Worm (Caenorhabditis elegans) whole organism, L1 larva: ENCODE results near the gene C02B10.4.

Experiments used
- C34B4.2 ChIP-seq: sonication (generic microtip); optimal IDR thresholded peaks from 2 replicates; lab custom pipeline; 2017; ENCODE audit warnings: mild to moderate bottlenecking, missing genetic modification characterization, missing compliant biosample characterization
- aha-1 ChIP-seq: fragments of 150-350 bp; optimal IDR thresholded peaks from 2 replicates; lab custom pipeline; 2014; ENCODE audit warnings: missing biosample characterization, missing genetic modification characterization
- ces-1 ChIP-seq: fragments of 150-350 bp; optimal IDR thresholded peaks from 2 replicates; lab custom pipeline; 2014; ENCODE audit warnings: missing biosample characterization, missing genetic modification reagents, missing genetic modification characterization
- efl-1 ChIP-seq, 4 experiments: fragments of 150-350 bp; optimal IDR thresholded peaks in 3 of 4; peaks in 1 of 4; 1 replicate in 1 of 4; 2 replicates in 3 of 4; lab custom pipeline; 2014; ENCODE audit warnings: missing biosample characterization in 2 of 4, missing genetic modification characterization in 2 of 4, missing genetic modification reagents in 2 of 4
- egl-13 ChIP-seq: sonication (generic microtip); optimal IDR thresholded peaks from 2 replicates; lab custom pipeline; 2016; ENCODE audit warnings: missing genotype, missing genetic modification reagents, missing genetic modification characterization, missing compliant biosample characterization
- elt-2 ChIP-seq: sonication (generic microtip); optimal IDR thresholded peaks from 2 replicates; lab custom pipeline; 2016; ENCODE audit warnings: missing genetic modification characterization, mild to moderate bottlenecking, inconsistent platforms, missing compliant biosample characterization, missing genetic modification reagents
- elt-3 ChIP-seq, 6 experiments: fragments of 150-350 bp in 1 of 6; sonication (generic microtip); optimal IDR thresholded peaks; 2 replicates each; lab custom pipeline; 2017 to 2018; ENCODE audit warnings: missing biosample characterization in 6 of 6, missing genetic modification characterization in 6 of 6, inconsistent platforms in 1 of 6
- ets-5 ChIP-seq: fragments of 200-800 bp; sonication (Bioruptor generic); IDR thresholded peaks from 2 replicates; pipeline ENCODE4 v1.3.6; 2022; ENCODE audit warnings: missing genetic modification characterization, missing compliant biosample characterization
- fkh-10 ChIP-seq: sonication (generic microtip); optimal IDR thresholded peaks from 2 replicates; lab custom pipeline; 2017; ENCODE audit warnings: missing biosample characterization, missing genetic modification reagents, missing genetic modification characterization
- fkh-8 ChIP-seq: sonication (generic microtip); optimal IDR thresholded peaks from 2 replicates; lab custom pipeline; 2016; ENCODE audit warnings: mild to moderate bottlenecking, missing genetic modification characterization, missing compliant biosample characterization
- hlh-17 ChIP-seq: fragments of 200-800 bp; sonication (Bioruptor generic); optimal IDR thresholded peaks from 2 replicates; lab custom pipeline; 2018; ENCODE audit warnings: missing genetic modification characterization, mild to moderate bottlenecking, missing compliant biosample characterization, moderate library complexity, borderline replicate concordance
- isw-1 ChIP-seq: fragments of 200-800 bp; sonication (Bioruptor generic); IDR thresholded peaks from 2 replicates; pipeline ENCODE4 v1.3.6; 2022; ENCODE audit warnings: missing genetic modification characterization, missing compliant biosample characterization
- lin-13 ChIP-seq: fragments of 150-350 bp; optimal IDR thresholded peaks from 2 replicates; lab custom pipeline; 2014; ENCODE audit warnings: missing biosample characterization, missing genetic modification reagents, missing genetic modification characterization
- lin-14 ChIP-seq: fragments of 200-800 bp; sonication (Bioruptor generic); optimal IDR thresholded peaks from 2 replicates; lab custom pipeline; 2018; ENCODE audit warnings: mild to moderate bottlenecking, missing genetic modification characterization, moderate library complexity, missing compliant biosample characterization
- lin-35 ChIP-seq, 2 experiments: fragments of 150-350 bp; optimal IDR thresholded peaks; 2 replicates each; lab custom pipeline; 2014; ENCODE audit warnings: missing biosample characterization in 2 of 2, missing genetic modification characterization in 2 of 2, missing genetic modification reagents in 2 of 2
- lin-39 ChIP-seq: fragments of 150-350 bp; optimal IDR thresholded peaks from 2 replicates; lab custom pipeline; 2014; ENCODE audit warnings: missing biosample characterization, missing genetic modification reagents, missing genetic modification characterization
- lsy-2 ChIP-seq, 2 experiments: fragments of 150-350 bp; optimal IDR thresholded peaks; 2 replicates each; lab custom pipeline; 2014; ENCODE audit warnings: missing biosample characterization in 2 of 2, missing genetic modification characterization in 2 of 2
- mab-9 ChIP-seq: fragments of 200-800 bp; sonication (Bioruptor generic); IDR thresholded peaks from 2 replicates; pipeline ENCODE4 v1.3.6; 2022; ENCODE audit warnings: missing genetic modification reagents, missing genetic modification characterization, missing compliant biosample characterization
- nhr-11 ChIP-seq: fragments of 150-350 bp; optimal IDR thresholded peaks from 2 replicates; lab custom pipeline; 2014; ENCODE audit warnings: missing biosample characterization, missing genetic modification characterization
- nhr-12 ChIP-seq: sonication (generic microtip); optimal IDR thresholded peaks from 2 replicates; lab custom pipeline; 2017; ENCODE audit warnings: missing biosample characterization, missing genetic modification characterization
- nhr-19 ChIP-seq: fragments of 200-800 bp; sonication (Bioruptor generic); conservative IDR thresholded peaks from 2 replicates; pipeline ENCODE4 v1.3.6; 2022; ENCODE audit warnings: missing genetic modification characterization, missing compliant biosample characterization
- nhr-20 ChIP-seq: sonication (generic microtip); optimal IDR thresholded peaks from 2 replicates; lab custom pipeline; 2016; ENCODE audit warnings: mild to moderate bottlenecking, missing genetic modification characterization, missing compliant biosample characterization
- nhr-28 ChIP-seq: fragments of 150-350 bp; optimal IDR thresholded peaks from 2 replicates; lab custom pipeline; 2014; ENCODE audit warnings: missing biosample characterization, missing genetic modification characterization
- nhr-47 ChIP-seq: sonication (generic microtip); optimal IDR thresholded peaks from 2 replicates; lab custom pipeline; 2016; ENCODE audit warnings: mild to moderate bottlenecking, missing genetic modification characterization, moderate library complexity, missing compliant biosample characterization
- nhr-85 ChIP-seq: sonication (generic microtip); peaks from one replicate; lab custom pipeline; 2016; ENCODE audit warnings: missing genetic modification characterization, inconsistent platforms, missing compliant biosample characterization
- nhr-90 ChIP-seq: sonication (generic microtip); optimal IDR thresholded peaks from 2 replicates; lab custom pipeline; 2016; ENCODE audit warnings: mild to moderate bottlenecking, missing genetic modification characterization, missing compliant biosample characterization; ENCODE audit not compliant: poor library complexity
- rnt-1 ChIP-seq: sonication (generic microtip); optimal IDR thresholded peaks from 2 replicates; lab custom pipeline; 2016; ENCODE audit warnings: mild to moderate bottlenecking, missing genetic modification characterization, moderate library complexity, missing compliant biosample characterization
- snu-23 ChIP-seq: sonication (generic microtip); optimal IDR thresholded peaks from 2 replicates; lab custom pipeline; 2016; ENCODE audit warnings: missing genetic modification characterization, missing compliant biosample characterization
- sox-4 ChIP-seq: sonication (generic microtip); optimal IDR thresholded peaks from 2 replicates; lab custom pipeline; 2016; ENCODE audit warnings: missing genetic modification characterization, missing compliant biosample characterization
- sptf-1 ChIP-seq: fragments of 150-350 bp; optimal IDR thresholded peaks from 2 replicates; lab custom pipeline; 2014; ENCODE audit warnings: missing biosample characterization, missing genetic modification characterization
- vab-15 ChIP-seq: sonication (generic microtip); optimal IDR thresholded peaks from 2 replicates; lab custom pipeline; 2017; ENCODE audit warnings: missing genotype, mild to moderate bottlenecking, missing genetic modification characterization, missing compliant biosample characterization
- xbp-1 ChIP-seq: sonication (generic microtip); optimal IDR thresholded peaks from 2 replicates; lab custom pipeline; 2016; ENCODE audit warnings: missing genetic modification characterization, missing compliant biosample characterization
- zip-4 ChIP-seq: fragments of 200-800 bp; sonication (Bioruptor generic); optimal IDR thresholded peaks from 2 replicates; lab custom pipeline; 2018; ENCODE audit warnings: mild to moderate bottlenecking, missing genetic modification characterization, moderate library complexity, missing compliant biosample characterization
- ztf-11 ChIP-seq, 2 experiments: sonication (generic microtip); optimal IDR thresholded peaks; 2 replicates each; lab custom pipeline; 2016 to 2017; ENCODE audit warnings: missing genetic modification characterization in 2 of 2, missing biosample characterization in 1 of 2, missing compliant biosample characterization in 1 of 2

The C02B10.4 gene

DNA sequence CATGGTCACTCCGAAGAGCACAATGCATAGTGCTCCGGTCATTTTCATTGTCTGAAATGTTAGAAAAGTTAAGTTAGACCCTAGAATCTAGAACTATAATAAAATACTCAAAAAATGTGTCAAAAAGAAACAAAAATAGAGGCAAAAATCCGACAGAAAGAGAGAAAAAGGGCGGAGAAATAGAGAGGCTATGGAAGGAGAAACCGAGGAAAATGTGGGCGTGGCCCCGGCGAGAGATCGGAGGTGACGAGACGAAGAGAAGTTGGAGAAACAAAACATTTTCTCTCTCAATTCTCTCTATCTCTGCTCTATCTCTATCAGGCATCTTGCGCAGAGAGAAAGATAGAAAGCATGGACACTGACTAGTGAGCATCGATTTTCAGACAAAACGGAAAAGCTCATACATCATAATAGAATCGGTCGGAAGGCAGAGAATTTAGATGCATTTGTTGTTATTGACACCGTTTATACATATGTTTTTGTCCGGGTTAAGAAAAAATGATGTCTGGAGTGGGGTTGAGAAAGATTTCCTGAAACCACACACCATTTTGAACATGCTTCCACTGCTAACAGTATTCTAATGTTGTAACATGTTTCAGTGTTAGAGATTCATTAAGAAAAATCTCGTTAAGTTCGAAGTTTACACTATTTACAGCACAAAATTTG, 12.0 kb downstream of the C02B10.4 start, which contains the start of gene C02B10.3 (continued):
- TF ChIP-seq lsy-2 (tag; optimal IDR thresholded peaks at IDR 0.05; lab: Kevin White, UChicago) (peak; percentile 19 to 75), nhr-11 (tag; lab: Kevin White, UChicago) (no peak), nhr-19 (GFP tag; lab: Robert Waterston, UW) (no peak), lin-35 (GFP tag; optimal IDR thresholded peaks at IDR 0.05; lab: Kevin White, UChicago) (peak in 1 of 2 experiments; percentile 44), lin-14 (GFP tag; lab: Kevin White, UChicago) (peak; percentile 81), fkh-8 (tag; lab: Kevin White, UChicago) (peak; percentile 60), zip-4 (GFP tag; lab: Kevin White, UChicago) (no peak)

DNA sequence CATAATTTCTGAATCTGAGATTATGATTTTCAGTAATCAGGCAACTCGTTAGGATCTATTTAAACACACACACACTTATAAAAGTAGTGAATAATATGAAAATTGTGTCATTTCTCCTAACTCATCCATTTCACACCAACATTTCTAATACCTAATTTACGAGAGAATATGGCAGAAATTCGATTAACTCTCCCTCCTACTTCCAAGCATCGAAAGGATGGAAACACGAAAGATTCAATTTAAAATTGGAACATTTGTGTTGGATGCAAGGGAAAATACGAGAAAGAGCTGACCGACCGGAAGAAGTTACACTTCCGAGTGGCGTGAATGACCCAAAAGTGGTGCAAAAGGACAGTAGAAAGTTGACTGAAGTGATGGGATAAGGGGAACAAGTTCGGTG, 17.6 kb downstream of the C02B10.4 start:
- TF ChIP-seq ces-1 (GFP tag; lab: Kevin White, UChicago) (no peak), fkh-10 (no peak), lin-13 (GFP tag; lab: Kevin White, UChicago) (no peak), C34B4.2 (tag; lab: Kevin White, UChicago) (no peak), ztf-11 (tag; optimal IDR thresholded peaks at IDR 0.05; lab: Kevin White, UChicago) (no peak), fkh-8 (tag; lab: Kevin White, UChicago) (no peak)

- TF ChIP-seq nhr-11 (tag; lab: Kevin White, UChicago) = no peak
- no peak for TF ChIP-seq efl-1 (optimal IDR thresholded peaks at IDR 0.05; lab: Kevin White, UChicago)
- TF ChIP-seq efl-1 (GFP tag; optimal IDR thresholded peaks at IDR 0.05 in 1 of 2; lab: Kevin White, UChicago) = peak in 1 of 2 experiments; percentile 55
- TF ChIP-seq nhr-90 (tag; lab: Kevin White, UChicago) = no peak
Measured at ce11 chrIV:5109943-5110342, 18.6 kb downstream of the C02B10.4 start.

- TF ChIP-seq rnt-1 (tag; lab: Kevin White, UChicago) = no peak
- TF ChIP-seq ztf-11 (tag; optimal IDR thresholded peaks at IDR 0.05; lab: Kevin White, UChicago) = no peak
- no peak for TF ChIP-seq xbp-1 (tag; lab: Kevin White, UChicago)
- no peak for TF ChIP-seq elt-2 (tag; lab: Kevin White, UChicago)
- no peak for TF ChIP-seq nhr-20
- no peak for TF ChIP-seq sptf-1 (tag; lab: Kevin White, UChicago)
- TF ChIP-seq nhr-47 (tag; lab: Kevin White, UChicago) = no peak
- peak; percentile 20 for TF ChIP-seq nhr-85
- TF ChIP-seq, all 84 proteins: peak for 1
Measured at ce11 chrIV:5110391-5110930, 19.1 kb downstream of the C02B10.4 start.

DNA sequence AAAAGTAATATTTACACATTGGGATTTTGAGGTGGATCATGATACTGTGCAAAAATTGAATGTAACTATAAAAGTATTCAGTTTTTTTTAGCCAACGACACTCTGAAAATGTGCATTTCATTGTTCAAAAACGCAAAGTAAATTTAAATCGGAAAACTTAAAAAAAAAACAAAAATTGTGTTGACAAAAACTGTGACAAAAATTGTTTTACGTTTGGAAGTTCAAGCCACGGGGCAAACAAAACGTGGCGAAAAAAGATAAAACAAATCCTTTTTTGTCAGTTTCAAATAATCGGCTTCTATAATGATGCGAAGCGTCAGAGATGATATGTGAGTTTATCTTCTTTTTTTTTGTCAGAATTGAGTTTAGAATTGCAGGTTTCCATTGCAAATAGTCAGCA, 20.1 kb downstream of the C02B10.4 start, which contains the start of gene AC7.3:
Gene AC7.3 (plus strand): TSS at position 301 of the 400 bp plus-strand sequence.
- TF ChIP-seq sox-4 (tag; lab: Kevin White, UChicago) (no peak), efl-1 (optimal IDR thresholded peaks at IDR 0.05; lab: Kevin White, UChicago) (no peak), efl-1 (GFP tag; optimal IDR thresholded peaks at IDR 0.05 in 1 of 2; lab: Kevin White, UChicago) (no peak), C34B4.2 (tag; lab: Kevin White, UChicago) (no peak)

ce11 chrIV:5121995-5122394, 30.6 kb downstream of the C02B10.4 start, which contains the start of gene tkr-3:
TSS of gene tkr-3 (minus strand) at chrIV:5122095.
- TF ChIP-seq lsy-2 (tag; optimal IDR thresholded peaks at IDR 0.05; lab: Kevin White, UChicago) = no peak
- no peak for TF ChIP-seq nhr-90 (tag; lab: Kevin White, UChicago)
- no peak for TF ChIP-seq snu-23 (GFP tag; lab: Kevin White, UChicago)
- no peak for TF ChIP-seq ces-1 (GFP tag; lab: Kevin White, UChicago)
- no peak for TF ChIP-seq mab-9 (GFP tag; lab: Robert Waterston, UW)
- TF ChIP-seq vab-15 = no peak
- TF ChIP-seq C34B4.2 (tag; lab: Kevin White, UChicago) = no peak
- no peak for TF ChIP-seq egl-13 (tag; lab: Kevin White, UChicago)
- no peak for TF ChIP-seq lin-39
- TF ChIP-seq nhr-28 (tag; lab: Kevin White, UChicago) = no peak
- no peak for TF ChIP-seq nhr-47 (tag; lab: Kevin White, UChicago)
- TF ChIP-seq sox-4 (tag; lab: Kevin White, UChicago) = no peak
- TF ChIP-seq nhr-12 = no peak
- TF ChIP-seq ets-5 (GFP tag; lab: Robert Waterston, UW) = no peak
- TF ChIP-seq aha-1 (tag; lab: Kevin White, UChicago) = no peak
- TF ChIP-seq isw-1 = no peak
- no peak for TF ChIP-seq elt-3 (tag; optimal IDR thresholded peaks at IDR 0.05; lab: Kevin White, UChicago)
- no peak for TF ChIP-seq hlh-17 (GFP tag; lab: Kevin White, UChicago)
